Fruit fly (Drosophila melanogaster) whole organism: Measurements from ENCODE around the gene Lip1.

Experiments
- CG8478 ChIP-seq: fragments of >200 bp; optimal IDR thresholded peaks from 2 replicates; lab custom pipeline; 2018; ENCODE audit warnings: inconsistent platforms
- Dll ChIP-seq: fragments of >200 bp; optimal IDR thresholded peaks from 2 replicates; lab custom pipeline; 2017
- EcR ChIP-seq, 2 experiments: fragments of >200 bp; optimal IDR thresholded peaks; 2 replicates each; lab custom pipeline; 2017; ENCODE audit warnings: missing biosample characterization in 2 of 2, missing genetic modification characterization in 2 of 2, missing genetic modification reagents in 2 of 2
- pan ChIP-seq: fragments of >200 bp; optimal IDR thresholded peaks from 2 replicates; lab custom pipeline; 2017

DNA sequence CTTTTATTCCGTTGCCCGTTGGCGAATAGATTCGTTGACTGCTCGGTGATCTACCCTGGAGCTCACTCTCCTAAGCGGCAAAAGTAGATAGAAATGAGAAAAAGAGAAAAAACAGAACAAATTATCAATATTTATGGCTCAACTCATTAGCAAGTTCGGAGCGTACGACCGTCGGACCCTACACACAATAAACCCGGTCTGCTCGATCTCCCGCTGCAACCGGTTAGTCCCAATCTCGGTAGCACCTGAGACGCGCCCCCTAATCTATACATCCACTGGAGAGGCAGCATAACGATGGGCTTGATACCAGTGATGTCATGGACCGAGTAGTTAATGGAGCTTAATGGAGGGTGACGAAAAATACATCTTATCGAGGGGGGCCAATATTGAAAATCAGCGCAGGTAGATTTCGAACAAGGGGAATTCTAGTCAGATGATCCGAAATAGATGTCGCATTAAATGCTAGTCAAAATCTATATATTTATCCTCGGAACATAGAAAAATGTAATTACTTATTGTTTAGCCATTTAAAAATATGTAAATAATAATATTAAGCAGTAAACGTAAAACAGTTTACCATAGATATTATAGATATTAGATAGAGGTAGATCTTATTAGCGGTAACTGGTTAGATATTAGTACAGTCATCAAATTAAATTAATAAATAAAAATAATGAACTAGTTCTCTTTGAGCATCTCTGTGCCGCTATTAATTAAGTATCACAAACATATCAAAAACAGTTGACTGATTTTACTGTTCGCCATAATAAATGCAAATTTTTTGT is 14.1 kb downstream of the Lip1 start, which contains the start of gene CG7296:
- no peak for TF ChIP-seq CG8478 (lab: Kevin White, UChicago)
- no peak for TF ChIP-seq EcR (GFP tag; optimal IDR thresholded peaks at IDR 0.05; lab: Kevin White, UChicago)
- no peak for TF ChIP-seq pan
- TF ChIP-seq Dll (lab: Kevin White, UChicago): no peak
